Fruit fly (Drosophila melanogaster): ENCODE data around the gene CG31522.

DNA sequence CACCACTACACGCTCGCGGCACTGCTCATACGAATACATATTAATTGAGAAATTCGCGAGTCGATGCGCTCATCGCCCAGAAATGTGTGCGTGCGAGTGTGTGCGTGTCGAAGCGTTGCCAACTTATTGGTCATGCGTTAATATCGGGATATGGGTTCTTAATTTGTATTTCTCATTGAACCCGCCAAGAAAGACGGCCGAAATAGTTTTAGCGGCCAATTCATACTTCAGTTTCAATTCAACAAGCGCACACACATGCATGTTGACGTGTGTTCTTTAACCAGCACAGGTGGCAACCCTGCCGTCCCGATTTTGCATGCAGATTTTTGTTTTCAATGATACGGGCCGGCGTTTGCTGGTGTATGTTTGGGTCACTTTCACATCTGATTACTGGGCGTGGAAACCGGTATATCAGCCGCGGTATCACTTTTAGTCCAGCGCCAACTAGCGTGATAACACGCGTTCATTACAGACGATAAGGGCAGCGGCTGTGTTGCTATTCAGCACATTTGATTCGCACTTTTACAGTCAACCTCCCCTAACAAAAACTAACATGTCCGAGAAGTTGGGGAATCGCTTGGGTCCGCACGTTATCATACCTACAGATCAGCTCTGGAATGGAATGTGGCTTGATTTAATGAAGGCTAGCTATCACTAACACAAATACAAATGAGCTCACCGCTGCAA, 58.8 kb downstream of the CG31522 start:
- TF ChIP-seq disco-r (GFP tag; optimal IDR thresholded peaks at IDR 0.05) = no peak
- TF ChIP-seq CG9437 (GFP tag; optimal IDR thresholded peaks at IDR 0.05) = no peak
- TF ChIP-seq slp2 (GFP tag; optimal IDR thresholded peaks at IDR 0.05) = no peak
